Fruit fly (Drosophila melanogaster) whole organism, embryonic: ENCODE results near the gene mtTFB2.

Experiments
- Ada2b ChIP-seq: fragments of 200-800 bp; sonication (Bioruptor generic); IDR thresholded peaks from 2 replicates; pipeline ENCODE4 v1.3.6; 2022; ENCODE audit warnings: missing biosample characterization, missing genetic modification characterization
- CG15601 ChIP-seq: fragments of 200-800 bp; sonication (Bioruptor generic); optimal IDR thresholded peaks from 3 replicates; lab custom pipeline; 2019; ENCODE audit warnings: missing biosample characterization, mild to moderate bottlenecking, missing genetic modification characterization, moderate library complexity
- CG7987 ChIP-seq: fragments of 200-800 bp; sonication (Bioruptor generic); optimal IDR thresholded peaks from 2 replicates; lab custom pipeline; 2018; ENCODE audit warnings: missing biosample characterization, mild to moderate bottlenecking, missing genetic modification characterization, moderate library complexity
- CG8924 ChIP-seq: fragments of 200-800 bp; optimal IDR thresholded peaks from 3 replicates; lab custom pipeline; 2019; ENCODE audit warnings: missing biosample characterization, mild to moderate bottlenecking, missing genetic modification characterization, moderate library complexity
- Dek ChIP-seq: fragments of 200-800 bp; sonication (Bioruptor generic); optimal IDR thresholded peaks from 3 replicates; lab custom pipeline; 2019; ENCODE audit warnings: missing biosample characterization, mild to moderate bottlenecking, missing genetic modification characterization, moderate library complexity
- lilli ChIP-seq: fragments of 200-800 bp; sonication (Bioruptor generic); optimal IDR thresholded peaks from 3 replicates; lab custom pipeline; 2016; ENCODE audit warnings: missing biosample characterization, missing genetic modification characterization
- sqz ChIP-seq: fragments of 200-800 bp; sonication (Bioruptor generic); optimal IDR thresholded peaks from 3 replicates; lab custom pipeline; 2018; ENCODE audit warnings: missing biosample characterization, mild to moderate bottlenecking, missing genetic modification characterization
- usp ChIP-seq: fragments of >200 bp; optimal IDR thresholded peaks from 2 replicates; lab custom pipeline; 2017; ENCODE audit warnings: missing biosample characterization, missing genetic modification characterization

dm6 chr3R:10090906-10091305, 45.5 kb downstream of the mtTFB2 start:
- TF ChIP-seq CG7987 (GFP tag; lab: Kevin White, UChicago) (no peak), CG15601 (no peak), Ada2b (GFP tag; lab: Robert Waterston, UW) (no peak), lilli (no peak), Dek (tag; lab: Kevin White, UChicago) (no peak), CG8924 (tag; lab: Kevin White, UChicago) (no peak), sqz (GFP tag; lab: Kevin White, UChicago) (no peak), usp (no peak)
